Fruit fly (Drosophila melanogaster): ENCODE data around the gene PolZ2.

The PolZ2 gene

DNA sequence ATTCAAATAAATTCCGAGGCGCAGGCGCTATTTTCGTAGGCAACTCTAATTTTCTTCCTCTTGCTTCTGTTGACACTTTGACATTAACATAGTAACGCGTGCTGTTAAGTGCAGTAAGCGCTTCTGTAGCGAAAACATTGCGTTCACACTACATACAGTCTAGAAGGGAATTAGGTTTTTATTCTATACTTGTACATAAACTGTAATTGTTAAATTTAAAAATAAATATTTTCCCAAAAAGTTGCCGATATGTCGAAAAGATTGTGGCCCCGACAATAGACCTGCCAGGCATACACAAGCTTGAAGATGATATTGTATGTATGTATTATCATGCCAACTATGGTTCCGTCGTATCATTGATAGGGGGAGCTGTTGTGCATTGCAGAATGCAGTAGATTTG lies 17.8 kb downstream of the PolZ2 start, which contains the start of gene asl (continued):
- peak; percentile 22 for TF ChIP-seq cwo (GFP tag; optimal IDR thresholded peaks at IDR 0.05)
- peak; percentile 31 for TF ChIP-seq fu2 (GFP tag; optimal IDR thresholded peaks at IDR 0.05)
- no peak for TF ChIP-seq dimm (GFP tag; IDR thresholded peaks at IDR 0.05)
- TF ChIP-seq CG11456 (GFP tag; IDR thresholded peaks at IDR 0.05) = 0 out of 3 replicates have a peak, but pooled peaks have one; percentile 45
- peak; percentile 40 for TF ChIP-seq CG12104 (GFP tag; optimal IDR thresholded peaks at IDR 0.05)
- TF ChIP-seq mam (GFP tag; optimal IDR thresholded peaks at IDR 0.05) = peak; percentile 44
- peak; percentile 17 for TF ChIP-seq CG10654 (GFP tag; optimal IDR thresholded peaks at IDR 0.05)
- TF ChIP-seq CG11398 (GFP tag; optimal IDR thresholded peaks at IDR 0.05) = no peak
- TF ChIP-seq zen2 (GFP tag; IDR thresholded peaks at IDR 0.05; ENCODE audit: partially characterized antibody) = no peak
- TF ChIP-seq HLHmδ (GFP tag; optimal IDR thresholded peaks at IDR 0.05) = no peak
- TF ChIP-seq MTF-1 (GFP tag; optimal IDR thresholded peaks at IDR 0.05; ENCODE audit: borderline replicate concordance) = no peak
- TF ChIP-seq CG17612 (GFP tag; IDR thresholded peaks at IDR 0.05) = no peak
- peak; percentile 79 for TF ChIP-seq gem (tag; optimal IDR thresholded peaks at IDR 0.05)
- peak; percentile 20 for TF ChIP-seq repo (GFP tag; optimal IDR thresholded peaks at IDR 0.05)
- no peak for TF ChIP-seq CG8478 (optimal IDR thresholded peaks at IDR 0.05)
- TF ChIP-seq tgo (GFP tag; IDR thresholded peaks at IDR 0.05) = peak; percentile 68; the same call in 2 of the 3 replicates
- no peak for TF ChIP-seq hth (optimal IDR thresholded peaks at IDR 0.05)
- peak; percentile 58 for TF ChIP-seq CG10979 (tag; optimal IDR thresholded peaks at IDR 0.05)
- peak; percentile 38 for TF ChIP-seq CG7987 (GFP tag; optimal IDR thresholded peaks at IDR 0.05)
- TF ChIP-seq CG9876 (GFP tag; optimal IDR thresholded peaks at IDR 0.05) = peak; percentile 19
- TF ChIP-seq Sry-δ (GFP tag; optimal IDR thresholded peaks at IDR 0.05) = peak; percentile 42
- TF ChIP-seq CG14050 (GFP tag; IDR thresholded peaks at IDR 0.05) = peak; percentile 37; the same call in 1 of the 3 replicates
- peak; percentile 26 for TF ChIP-seq Spps (tag; optimal IDR thresholded peaks at IDR 0.05)
- no peak for TF ChIP-seq slp2 (GFP tag; optimal IDR thresholded peaks at IDR 0.05)
- no peak for TF ChIP-seq trh (GFP tag; optimal IDR thresholded peaks at IDR 0.05)
- no peak for TF ChIP-seq Kr (GFP tag; optimal IDR thresholded peaks at IDR 0.05)
- peak; percentile 47 for TF ChIP-seq CG6272 (GFP tag; IDR thresholded peaks at IDR 0.05)
- peak; percentile 59 for TF ChIP-seq CG4854 (GFP tag; optimal IDR thresholded peaks at IDR 0.05)
- TF ChIP-seq ken (GFP tag; IDR thresholded peaks at IDR 0.05) = peak; percentile 65; the same call in 1 of the 3 replicates
- peak; percentile 56 for TF ChIP-seq Atf6 (GFP tag; IDR thresholded peaks at IDR 0.05)
- TF ChIP-seq CG17328 (GFP tag; IDR thresholded peaks at IDR 0.05) = peak; percentile 57
- TF ChIP-seq CG6683 (GFP tag; optimal IDR thresholded peaks at IDR 0.05) = peak; percentile 19
- peak; percentile 56 for TF ChIP-seq CG1647 (GFP tag; optimal IDR thresholded peaks at IDR 0.05)
- TF ChIP-seq gcm2 (GFP tag; optimal IDR thresholded peaks at IDR 0.05) = no peak
- peak; percentile 56 for TF ChIP-seq Camta (GFP tag; optimal IDR thresholded peaks at IDR 0.05)
- peak; percentile 60 for TF ChIP-seq HLH54F (GFP tag; optimal IDR thresholded peaks at IDR 0.05)
- no peak for TF ChIP-seq Dip2 (GFP tag; IDR thresholded peaks at IDR 0.05)
- peak; percentile 57 for TF ChIP-seq Ssrp (tag; optimal IDR thresholded peaks at IDR 0.05)
- peak; percentile 33 for TF ChIP-seq CG8944 (GFP tag; optimal IDR thresholded peaks at IDR 0.05)
- no peak for TF ChIP-seq CG6813 (GFP tag; optimal IDR thresholded peaks at IDR 0.05)
- TF ChIP-seq CG13123 (GFP tag; optimal IDR thresholded peaks at IDR 0.05) = peak; percentile 62
- TF ChIP-seq en (GFP tag; optimal IDR thresholded peaks at IDR 0.05) = no peak
- TF ChIP-seq eyg (GFP tag; optimal IDR thresholded peaks at IDR 0.05) = peak; percentile 32
- TF ChIP-seq fd3F (GFP tag; optimal IDR thresholded peaks at IDR 0.05) = peak; percentile 25
- no peak for TF ChIP-seq peb (GFP tag; IDR thresholded peaks at IDR 0.05)
- peak; percentile 68 for TF ChIP-seq Fer1 (GFP tag; optimal IDR thresholded peaks at IDR 0.05)
- peak; percentile 54 for TF ChIP-seq disco-r (GFP tag; optimal IDR thresholded peaks at IDR 0.05)
- TF ChIP-seq CG2199 (GFP tag; IDR thresholded peaks at IDR 0.05) = 0 out of 3 replicates have a peak, but pooled peaks have one; percentile 20
- TF ChIP-seq unc-4 (GFP tag; IDR thresholded peaks at IDR 0.05; ENCODE audit: partially characterized antibody) = no peak
- peak; percentile 84 for TF ChIP-seq Dp (GFP tag; optimal IDR thresholded peaks at IDR 0.05)
- peak; percentile 65 for TF ChIP-seq dmrt11E (tag; optimal IDR thresholded peaks at IDR 0.05)
- peak; percentile 51 for TF ChIP-seq Rx (GFP tag; IDR thresholded peaks at IDR 0.05)

Measured in whole organism, embryonic.